Fruit fly (Drosophila melanogaster): Measurements from ENCODE around the gene Ncoa6.

DNA sequence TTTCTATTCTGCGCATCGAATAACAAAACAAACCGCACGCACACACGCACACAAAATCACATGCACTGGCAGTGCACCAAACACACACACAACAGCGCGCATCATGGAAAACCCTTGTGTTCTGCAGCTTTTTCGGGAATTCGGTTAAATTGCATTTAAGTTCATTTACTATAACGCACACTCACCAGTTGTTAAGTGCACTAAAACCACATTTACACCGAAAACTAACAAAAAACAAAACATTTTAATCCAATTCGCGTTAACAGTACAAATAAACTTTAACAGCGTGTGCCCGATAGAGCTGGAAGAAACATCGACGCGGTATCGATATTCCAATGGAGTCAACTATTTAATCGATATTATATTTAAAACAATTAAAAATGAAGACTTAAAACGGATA is 55.4 kb downstream of the Ncoa6 start, which contains the start of gene tkv:
- TF ChIP-seq Sin3A (optimal IDR thresholded peaks at IDR 0.05), result no peak
- no peak for TF ChIP-seq insv (optimal IDR thresholded peaks at IDR 0.05)
- no peak for TF ChIP-seq h (optimal IDR thresholded peaks at IDR 0.05)
- TF ChIP-seq psq (optimal IDR thresholded peaks at IDR 0.05), result no peak
